Fruit fly (Drosophila melanogaster): ENCODE data around the gene Ir67b.

DNA sequence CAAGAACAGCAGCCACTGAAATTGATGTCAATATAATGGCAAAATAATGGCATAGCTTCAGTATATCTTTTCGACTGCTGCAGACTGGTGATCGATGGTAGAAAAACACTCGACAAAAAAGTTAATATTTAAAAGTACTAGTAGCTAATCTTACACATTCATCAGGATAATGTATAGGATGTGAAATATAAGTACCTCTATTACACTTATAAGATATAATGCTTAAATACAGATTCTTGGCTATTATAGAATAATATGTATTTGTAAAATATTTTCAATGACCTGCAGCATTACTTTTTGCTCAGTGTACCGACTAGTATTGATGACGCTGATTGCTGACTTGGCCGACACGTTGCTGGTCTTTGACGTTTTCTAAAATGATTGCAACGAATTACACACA lies 45.6 kb downstream of the Ir67b start:
- TF ChIP-seq h (optimal IDR thresholded peaks at IDR 0.05) = no peak
- no peak for TF ChIP-seq Myc (optimal IDR thresholded peaks at IDR 0.05)
